Worm (Caenorhabditis elegans) whole organism, mixed stage, embryonic: ENCODE results near the gene C17H12.12.

Experiments
- M03D4.4 ChIP-seq: sonication (generic microtip); optimal IDR thresholded peaks from 2 replicates; lab custom pipeline; 2017; ENCODE audit warnings: mild to moderate bottlenecking, missing genetic modification characterization, missing compliant biosample characterization
- bed-3 ChIP-seq: fragments of 200-800 bp; sonication (Bioruptor generic); optimal IDR thresholded peaks from 3 replicates; lab custom pipeline; 2018; ENCODE audit warnings: mild to moderate bottlenecking, missing genetic modification characterization, moderate library complexity, missing compliant biosample characterization
- blmp-1 ChIP-seq: fragments of 150-350 bp; optimal IDR thresholded peaks from 2 replicates; lab custom pipeline; 2014; ENCODE audit warnings: missing biosample characterization, missing genetic modification characterization
- ceh-39 ChIP-seq: fragments of 150-350 bp; optimal IDR thresholded peaks from 2 replicates; lab custom pipeline; 2014; ENCODE audit warnings: missing biosample characterization, missing genetic modification characterization
- ceh-43 ChIP-seq: fragments of 200-800 bp; sonication (Bioruptor generic); optimal IDR thresholded peaks from 2 replicates; lab custom pipeline; 2018; ENCODE audit warnings: mild to moderate bottlenecking, missing genetic modification characterization, moderate library complexity, missing compliant biosample characterization
- ceh-83 ChIP-seq: fragments of 200-800 bp; sonication (Bioruptor generic); optimal IDR thresholded peaks from 2 replicates; lab custom pipeline; 2018; ENCODE audit warnings: mild to moderate bottlenecking, missing genetic modification characterization, missing compliant biosample characterization
- ces-1 ChIP-seq: fragments of 150-350 bp; optimal IDR thresholded peaks from 2 replicates; lab custom pipeline; 2014; ENCODE audit warnings: missing biosample characterization, missing genetic modification reagents, missing genetic modification characterization
- cnd-1 ChIP-seq: fragments of 200-800 bp; sonication (Bioruptor generic); optimal IDR thresholded peaks from 2 replicates; lab custom pipeline; 2018; ENCODE audit warnings: mild to moderate bottlenecking, missing genetic modification characterization, missing compliant biosample characterization
- drap-1 ChIP-seq: fragments of 200-800 bp; sonication (Bioruptor generic); optimal IDR thresholded peaks from 3 replicates; lab custom pipeline; 2018; ENCODE audit warnings: mild to moderate bottlenecking, missing genetic modification characterization, missing compliant biosample characterization
- elt-1 ChIP-seq: sonication (generic microtip); optimal IDR thresholded peaks from 2 replicates; lab custom pipeline; 2017; ENCODE audit warnings: missing genetic modification characterization, mild to moderate bottlenecking, missing compliant biosample characterization, antibody characterized with exemption, moderate library complexity, borderline replicate concordance; ENCODE audit not compliant: insufficient read depth
- elt-3 ChIP-seq: fragments of 150-350 bp; optimal IDR thresholded peaks from 2 replicates; lab custom pipeline; 2014; ENCODE audit warnings: missing biosample characterization, missing genetic modification characterization
- flh-1 ChIP-seq: fragments of 200-800 bp; sonication (Bioruptor generic); optimal IDR thresholded peaks from 2 replicates; lab custom pipeline; 2018; ENCODE audit warnings: mild to moderate bottlenecking, missing genetic modification characterization, moderate library complexity, missing compliant biosample characterization
- ham-2 ChIP-seq: fragments of 200-800 bp; sonication (Bioruptor generic); optimal IDR thresholded peaks from 2 replicates; lab custom pipeline; 2018; ENCODE audit warnings: mild to moderate bottlenecking, missing genetic modification characterization, missing compliant biosample characterization
- hlh-1 ChIP-seq: fragments of 150-350 bp; optimal IDR thresholded peaks from 2 replicates; lab custom pipeline; 2014; ENCODE audit warnings: missing biosample characterization, missing genetic modification reagents, missing genetic modification characterization
- lin-13 ChIP-seq: fragments of 150-350 bp; optimal IDR thresholded peaks from 2 replicates; lab custom pipeline; 2014; ENCODE audit warnings: missing biosample characterization, missing genetic modification characterization
- lin-32 ChIP-seq: fragments of 200-800 bp; sonication (Bioruptor generic); optimal IDR thresholded peaks from 2 replicates; lab custom pipeline; 2018; ENCODE audit warnings: mild to moderate bottlenecking, missing genetic modification characterization, missing compliant biosample characterization
- lsy-2 ChIP-seq: fragments of 150-350 bp; optimal IDR thresholded peaks from 2 replicates; lab custom pipeline; 2014; ENCODE audit warnings: missing biosample characterization, missing genetic modification characterization
- mab-5 ChIP-seq: fragments of 150-350 bp; optimal IDR thresholded peaks from 2 replicates; lab custom pipeline; 2014; ENCODE audit warnings: missing biosample characterization, missing genetic modification characterization
- mep-1 ChIP-seq: fragments of 150-350 bp; optimal IDR thresholded peaks from 2 replicates; lab custom pipeline; 2017; ENCODE audit warnings: missing biosample characterization, missing genetic modification reagents, missing genetic modification characterization, inconsistent platforms
- mls-2 ChIP-seq: sonication (generic microtip); optimal IDR thresholded peaks from 2 replicates; lab custom pipeline; 2016; ENCODE audit warnings: mild to moderate bottlenecking, missing genetic modification characterization, moderate library complexity, missing compliant biosample characterization
- nhr-12 ChIP-seq: fragments of 150-350 bp; optimal IDR thresholded peaks from 2 replicates; lab custom pipeline; 2014; ENCODE audit warnings: missing biosample characterization, missing genetic modification characterization
- nhr-2 ChIP-seq: fragments of 150-350 bp; optimal IDR thresholded peaks from 2 replicates; lab custom pipeline; 2014; ENCODE audit warnings: missing biosample characterization, missing genetic modification characterization
- nhr-237 ChIP-seq: fragments of 150-350 bp; optimal IDR thresholded peaks from 2 replicates; lab custom pipeline; 2014; ENCODE audit warnings: missing biosample characterization, missing genetic modification characterization
- nhr-28 ChIP-seq: fragments of 150-350 bp; optimal IDR thresholded peaks from 2 replicates; lab custom pipeline; 2014; ENCODE audit warnings: missing biosample characterization, missing genetic modification characterization
- nhr-76 ChIP-seq: sonication (generic microtip); optimal IDR thresholded peaks from 2 replicates; lab custom pipeline; 2017; ENCODE audit warnings: missing biosample characterization, missing genetic modification characterization
- pha-4 ChIP-seq: fragments of 150-350 bp; optimal IDR thresholded peaks from 2 replicates; lab custom pipeline; 2018; ENCODE audit warnings: missing biosample characterization, missing genetic modification reagents, missing genetic modification characterization
- sem-2 ChIP-seq: fragments of 200-800 bp; sonication (Bioruptor generic); optimal IDR thresholded peaks from 2 replicates; lab custom pipeline; 2018; ENCODE audit warnings: mild to moderate bottlenecking, missing genetic modification characterization, missing compliant biosample characterization
- snpc-4 ChIP-seq: fragments of 150-350 bp; optimal IDR thresholded peaks from 2 replicates; lab custom pipeline; 2014; ENCODE audit warnings: missing biosample characterization, missing genetic modification characterization
- sptf-1 ChIP-seq: sonication (generic microtip); optimal IDR thresholded peaks from 2 replicates; lab custom pipeline; 2017; ENCODE audit warnings: mild to moderate bottlenecking, missing genetic modification characterization, moderate library complexity, missing compliant biosample characterization
- tbx-8 ChIP-seq: fragments of 200-800 bp; sonication (Bioruptor generic); optimal IDR thresholded peaks from 2 replicates; lab custom pipeline; 2018; ENCODE audit warnings: mild to moderate bottlenecking, missing genetic modification characterization, moderate library complexity, missing compliant biosample characterization
- unc-120 ChIP-seq: sonication (generic microtip); optimal IDR thresholded peaks from 2 replicates; lab custom pipeline; 2017; ENCODE audit warnings: missing genetic modification characterization, missing compliant biosample characterization; ENCODE audit not compliant: poor library complexity, severe bottlenecking
- unc-39 ChIP-seq: fragments of 150-350 bp; optimal IDR thresholded peaks from 2 replicates; lab custom pipeline; 2014; ENCODE audit warnings: missing biosample characterization, missing genetic modification characterization
- unc-62 ChIP-seq: fragments of 150-350 bp; optimal IDR thresholded peaks from 2 replicates; lab custom pipeline; 2014; ENCODE audit warnings: missing biosample characterization, missing genetic modification reagents, missing genetic modification characterization
- zip-8 ChIP-seq: fragments of 150-350 bp; optimal IDR thresholded peaks from 2 replicates; lab custom pipeline; 2014; ENCODE audit warnings: missing biosample characterization, missing genetic modification characterization
- ztf-11 ChIP-seq: fragments of 150-350 bp; optimal IDR thresholded peaks from 2 replicates; lab custom pipeline; 2014; ENCODE audit warnings: missing biosample characterization, missing genetic modification characterization

C17H12.12 gene

DNA sequence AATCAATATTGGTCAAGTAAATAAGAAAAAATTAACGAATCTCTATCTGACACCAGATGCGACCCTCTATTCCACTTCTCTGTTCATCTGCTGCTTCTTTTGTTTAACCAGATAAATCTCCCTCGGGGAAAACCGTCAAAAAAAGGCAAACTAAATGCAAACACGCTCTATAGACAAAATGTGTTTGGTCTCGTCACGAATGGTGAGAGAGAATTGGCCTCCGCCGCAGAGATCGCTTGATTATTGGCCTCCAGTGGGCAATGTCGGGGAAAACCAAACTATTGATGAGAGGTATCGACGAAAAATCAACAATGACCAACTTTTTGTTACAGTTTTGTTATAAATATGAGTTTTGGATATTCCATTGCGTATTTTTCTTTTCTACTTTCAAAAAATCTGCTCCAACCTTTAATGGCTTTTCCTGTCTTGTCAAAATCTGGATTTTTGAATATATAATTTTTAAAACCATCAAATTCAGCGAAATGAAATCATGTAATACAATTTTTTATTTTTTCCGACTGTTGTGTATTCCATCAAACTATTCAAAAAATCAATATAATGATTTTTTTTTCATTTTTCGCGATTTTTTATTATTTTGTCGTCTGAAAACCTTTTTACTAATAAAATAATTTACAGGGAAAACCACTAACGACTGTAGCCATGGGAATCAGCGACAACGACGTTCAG, 5.1 kb upstream of the C17H12.12 start, which contains the start of the genes C17H12.2 and vha-8:
Gene C17H12.2 (minus strand): TSS at position 51 of the 687 bp plus-strand sequence.
Gene vha-8 (plus strand): TSS at position 637 of the 687 bp plus-strand sequence.
- TF ChIP-seq blmp-1 (tag; lab: Kevin White, UChicago) (peak; percentile 43), lin-32 (GFP tag; lab: Kevin White, UChicago) (no peak), nhr-12 (tag; lab: Kevin White, UChicago) (no peak), lsy-2 (tag; lab: Kevin White, UChicago) (peak; percentile 82), bed-3 (GFP tag; lab: Kevin White, UChicago) (no peak), elt-1 (peak; percentile 34), zip-8 (no peak), snpc-4 (tag; lab: Kevin White, UChicago) (no peak), unc-62 (GFP tag; lab: Kevin White, UChicago) (peak; percentile 91), hlh-1 (peak; percentile 75), ceh-83 (GFP tag; lab: Kevin White, UChicago) (no peak), ztf-11 (peak; percentile 36), lin-13 (peak; percentile 82), ham-2 (GFP tag; lab: Kevin White, UChicago) (peak; percentile 30), ces-1 (GFP tag; lab: Kevin White, UChicago) (peak; percentile 78), nhr-28 (tag; lab: Kevin White, UChicago) (no peak), drap-1 (GFP tag; lab: Kevin White, UChicago) (peak; percentile 57), ceh-43 (GFP tag; lab: Kevin White, UChicago) (no peak), sptf-1 (peak; percentile 74), ceh-39 (tag; lab: Kevin White, UChicago) (peak; percentile 85), nhr-2 (tag; lab: Kevin White, UChicago) (peak; percentile 44), nhr-237 (tag; lab: Kevin White, UChicago) (peak; percentile 95), M03D4.4 (tag; lab: Kevin White, UChicago) (no peak), elt-3 (peak; percentile 41), sem-2 (GFP tag; lab: Kevin White, UChicago) (no peak), tbx-8 (no peak), mab-5 (tag; lab: Kevin White, UChicago) (peak; percentile 35), mls-2 (tag; lab: Kevin White, UChicago) (peak; percentile 31), flh-1 (GFP tag; lab: Kevin White, UChicago) (no peak), nhr-76 (tag; lab: Kevin White, UChicago) (no peak), unc-120 (tag; lab: Kevin White, UChicago) (peak; percentile 93), cnd-1 (tag; lab: Kevin White, UChicago) (peak; percentile 40), unc-39 (tag; lab: Kevin White, UChicago) (no peak), mep-1 (tag; lab: Kevin White, UChicago) (peak; percentile 99), pha-4 (peak; percentile 70)

DNA sequence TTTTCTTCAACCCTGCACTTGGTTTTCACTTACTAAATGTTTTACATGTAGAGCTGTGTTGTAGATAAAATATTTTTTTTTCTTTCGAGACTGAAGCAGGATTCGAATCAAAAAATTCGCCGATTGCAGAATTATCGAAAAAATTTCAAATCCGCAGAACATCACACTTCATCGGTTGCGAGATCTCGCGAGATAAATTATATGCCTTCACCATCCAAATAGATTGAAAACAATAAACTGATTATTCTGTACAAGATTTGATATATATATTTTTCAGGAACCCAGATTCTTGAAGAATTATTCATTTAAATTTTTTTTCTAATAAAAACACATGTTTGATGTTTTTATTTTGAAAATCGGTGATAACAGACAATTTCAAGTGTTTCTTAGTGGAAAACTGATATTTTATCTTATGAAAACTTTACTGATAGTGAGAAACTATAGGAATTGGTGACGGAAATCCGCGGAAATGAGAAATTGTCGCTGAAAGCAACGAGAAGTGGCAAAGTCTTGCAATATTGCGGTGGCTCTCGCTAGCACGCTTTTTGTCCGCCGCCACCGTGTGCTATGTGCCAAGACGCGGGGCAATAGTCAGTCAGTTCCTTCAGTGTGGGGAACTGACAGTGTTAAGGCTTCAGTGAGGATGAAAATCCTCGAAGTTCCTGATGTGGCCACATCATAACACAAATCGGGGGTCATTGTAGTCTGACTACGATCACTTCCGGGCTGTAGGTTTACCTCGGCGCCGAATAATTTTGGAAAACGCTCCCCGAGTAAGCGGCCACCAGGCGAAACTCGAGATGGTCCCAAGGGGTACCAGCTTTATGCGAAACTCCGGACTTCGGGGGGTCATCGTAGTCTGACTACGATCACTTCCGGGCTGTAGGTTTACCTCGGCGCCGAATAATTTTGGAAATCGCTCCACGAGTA, 3.1 kb upstream of the C17H12.12 start:
- TF ChIP-seq mls-2 (tag; lab: Kevin White, UChicago) (no peak), unc-120 (tag; lab: Kevin White, UChicago) (no peak), unc-62 (GFP tag; lab: Kevin White, UChicago) (no peak), blmp-1 (tag; lab: Kevin White, UChicago) (no peak), tbx-8 (no peak), sptf-1 (no peak), lin-13 (no peak), ztf-11 (no peak), nhr-28 (tag; lab: Kevin White, UChicago) (no peak)
